Worm (Caenorhabditis elegans) whole organism, young adult: ENCODE results near the gene C54D1.7.

ENCODE experiments used
- C17E4.6 ChIP-seq: fragments of 200-800 bp; sonication (Bioruptor generic); IDR thresholded peaks from 2 replicates; pipeline ENCODE4 v1.3.6; 2022; ENCODE audit warnings: missing genetic modification reagents, missing genetic modification characterization, missing compliant biosample characterization
- F23B12.7 ChIP-seq: sonication (generic microtip); optimal IDR thresholded peaks from 2 replicates; lab custom pipeline; 2017; ENCODE audit warnings: missing genetic modification characterization, mild to moderate bottlenecking, missing compliant biosample characterization, antibody characterized with exemption, moderate library complexity; ENCODE audit not compliant: insufficient read depth
- F57A8.1 ChIP-seq: fragments of 200-800 bp; sonication (Bioruptor generic); optimal IDR thresholded peaks from 2 replicates; lab custom pipeline; 2018; ENCODE audit warnings: mild to moderate bottlenecking, missing genetic modification characterization, moderate library complexity, missing compliant biosample characterization
- F57C9.4 ChIP-seq: sonication (generic microtip); optimal IDR thresholded peaks from 2 replicates; lab custom pipeline; 2017; ENCODE audit warnings: mild to moderate bottlenecking, missing genetic modification characterization, missing compliant biosample characterization
- T07F8.4 ChIP-seq: sonication (generic microtip); optimal IDR thresholded peaks from 2 replicates; lab custom pipeline; 2016; ENCODE audit warnings: mild to moderate bottlenecking, missing genetic modification characterization, moderate library complexity, missing compliant biosample characterization
- Y53F4B.3 ChIP-seq: fragments of 200-800 bp; sonication (Bioruptor generic); IDR thresholded peaks from 2 replicates; pipeline ENCODE4 v1.3.6; 2022; ENCODE audit warnings: missing genetic modification reagents, missing genetic modification characterization, missing compliant biosample characterization
- Y53G8AR.9 ChIP-seq: fragments of 200-800 bp; sonication (Bioruptor generic); conservative IDR thresholded peaks from 2 replicates; pipeline ENCODE4 v1.3.6; 2022; ENCODE audit warnings: missing genetic modification reagents, missing genetic modification characterization, missing compliant biosample characterization
- Y67H2A.10 ChIP-seq: fragments of 200-800 bp; sonication (Bioruptor generic); conservative IDR thresholded peaks from 2 replicates; pipeline ENCODE4 v1.3.6; 2022; ENCODE audit warnings: missing genetic modification reagents, missing genetic modification characterization, missing compliant biosample characterization
- Y95B8A.8 ChIP-seq: fragments of 200-800 bp; sonication (Bioruptor generic); IDR thresholded peaks from 2 replicates; pipeline ENCODE4 v1.3.6; 2022; ENCODE audit warnings: missing genetic modification reagents, missing genetic modification characterization, missing compliant biosample characterization
- akir-1 ChIP-seq: fragments of 200-800 bp; sonication (Bioruptor generic); optimal IDR thresholded peaks from 2 replicates; lab custom pipeline; 2018; ENCODE audit warnings: mild to moderate bottlenecking, missing genetic modification characterization, moderate library complexity, missing compliant biosample characterization
- athp-1 ChIP-seq: sonication (generic microtip); optimal IDR thresholded peaks from 2 replicates; lab custom pipeline; 2017; ENCODE audit warnings: mild to moderate bottlenecking, missing genetic modification characterization, missing compliant biosample characterization
- attf-3 ChIP-seq: fragments of 200-800 bp; sonication (Bioruptor generic); conservative IDR thresholded peaks from 2 replicates; pipeline ENCODE4 v1.3.6; 2022; ENCODE audit warnings: missing genetic modification reagents, missing genetic modification characterization, missing compliant biosample characterization
- bed-2 ChIP-seq: fragments of 200-800 bp; sonication (Bioruptor generic); IDR thresholded peaks from 2 replicates; pipeline ENCODE4 v1.3.6; 2022; ENCODE audit warnings: missing genetic modification reagents, missing genetic modification characterization, missing compliant biosample characterization
- ceh-58 ChIP-seq: fragments of 200-800 bp; sonication (Bioruptor generic); IDR thresholded peaks from 2 replicates; pipeline ENCODE4 v1.3.6; 2022; ENCODE audit warnings: missing genetic modification characterization, missing compliant biosample characterization
- ceh-79 ChIP-seq: sonication (generic microtip); optimal IDR thresholded peaks from 2 replicates; lab custom pipeline; 2017; ENCODE audit warnings: mild to moderate bottlenecking, missing genetic modification characterization, missing compliant biosample characterization
- chd-7 ChIP-seq: sonication (generic microtip); optimal IDR thresholded peaks from 2 replicates; lab custom pipeline; 2016; ENCODE audit warnings: mild to moderate bottlenecking, missing genetic modification characterization, moderate library complexity, missing compliant biosample characterization
- dox-1 ChIP-seq: fragments of 200-800 bp; sonication (Bioruptor generic); IDR thresholded peaks from 2 replicates; pipeline ENCODE4 v1.3.6; 2022; ENCODE audit warnings: missing genetic modification reagents, missing genetic modification characterization, missing compliant biosample characterization
- dpl-1 ChIP-seq: fragments of 150-350 bp; optimal IDR thresholded peaks from 2 replicates; lab custom pipeline; 2014; ENCODE audit warnings: missing biosample characterization, missing genetic modification reagents, missing genetic modification characterization
- egl-18 ChIP-seq: fragments of 200-800 bp; sonication (Bioruptor generic); IDR thresholded peaks from 2 replicates; pipeline ENCODE4 v1.3.6; 2022; ENCODE audit warnings: missing genetic modification reagents, missing genetic modification characterization, missing compliant biosample characterization
- hrde-1 ChIP-seq: sonication (generic microtip); optimal IDR thresholded peaks from 2 replicates; lab custom pipeline; 2016; ENCODE audit warnings: missing genetic modification characterization, mild to moderate bottlenecking, missing compliant biosample characterization, moderate library complexity, missing genotype, missing genetic modification reagents, borderline replicate concordance
- hsf-1 ChIP-seq: fragments of 200-800 bp; sonication (Bioruptor generic); IDR thresholded peaks from 2 replicates; pipeline ENCODE4 v1.3.6; 2022; ENCODE audit warnings: missing genetic modification reagents, missing genetic modification characterization, missing compliant biosample characterization
- lin-26 ChIP-seq: fragments of 200-800 bp; sonication (Bioruptor generic); IDR thresholded peaks from 2 replicates; pipeline ENCODE4 v1.3.6; 2022; ENCODE audit warnings: missing genetic modification reagents, missing genetic modification characterization, missing compliant biosample characterization
- madf-10 ChIP-seq: sonication (generic microtip); optimal IDR thresholded peaks from 2 replicates; lab custom pipeline; 2016; ENCODE audit warnings: mild to moderate bottlenecking, missing genetic modification characterization, missing compliant biosample characterization
- madf-3 ChIP-seq: fragments of 200-800 bp; sonication (Bioruptor generic); IDR thresholded peaks from 2 replicates; pipeline ENCODE4 v1.3.6; 2022; ENCODE audit warnings: missing genetic modification reagents, missing genetic modification characterization, missing compliant biosample characterization
- madf-6 ChIP-seq: fragments of 200-800 bp; sonication (Bioruptor generic); IDR thresholded peaks from 2 replicates; pipeline ENCODE4 v1.3.6; 2022; ENCODE audit warnings: missing genetic modification reagents, missing genetic modification characterization, missing compliant biosample characterization
- madf-8 ChIP-seq: fragments of 200-800 bp; sonication (Bioruptor generic); conservative IDR thresholded peaks from 2 replicates; pipeline ENCODE4 v1.3.6; 2022; ENCODE audit warnings: missing genetic modification reagents, missing genetic modification characterization, missing compliant biosample characterization
- mxl-1 ChIP-seq: sonication (generic microtip); optimal IDR thresholded peaks from 2 replicates; lab custom pipeline; 2016; ENCODE audit warnings: missing genetic modification characterization, missing compliant biosample characterization
- nhr-120 ChIP-seq: fragments of 200-800 bp; sonication (Bioruptor generic); IDR thresholded peaks from 2 replicates; pipeline ENCODE4 v1.3.6; 2022; ENCODE audit warnings: missing genetic modification characterization, missing compliant biosample characterization
- nhr-80 ChIP-seq: sonication (generic microtip); optimal IDR thresholded peaks from 2 replicates; lab custom pipeline; 2016; ENCODE audit warnings: missing genetic modification characterization, missing compliant biosample characterization
- pha-4 ChIP-seq: fragments of 150-350 bp; sonication (generic microtip); optimal IDR thresholded peaks from 2 replicates; lab custom pipeline; 2014; ENCODE audit warnings: missing biosample characterization, missing genetic modification reagents, missing genetic modification characterization
- rec-8 ChIP-seq, 2 experiments: sonication (generic microtip); optimal IDR thresholded peaks; 2 replicates each; lab custom pipeline; 2016; ENCODE audit warnings: mild to moderate bottlenecking in 2 of 2, missing genetic modification characterization in 2 of 2, missing genetic modification reagents in 2 of 2, missing genotype in 2 of 2, missing biosample characterization in 1 of 2, missing compliant biosample characterization in 1 of 2, moderate library complexity in 1 of 2
- snpc-1.1 ChIP-seq: sonication (generic microtip); optimal IDR thresholded peaks from 2 replicates; lab custom pipeline; 2017; ENCODE audit warnings: missing genetic modification characterization, mild to moderate bottlenecking, missing compliant biosample characterization, antibody characterized with exemption, moderate library complexity, missing genotype, missing genetic modification reagents; ENCODE audit not compliant: insufficient read depth
- snpc-1.3 ChIP-seq: sonication (generic microtip); optimal IDR thresholded peaks from 2 replicates; lab custom pipeline; 2017; ENCODE audit warnings: missing genetic modification characterization, mild to moderate bottlenecking, missing compliant biosample characterization, antibody characterized with exemption, moderate library complexity, missing genotype, missing genetic modification reagents; ENCODE audit not compliant: insufficient read depth
- tbp1 ChIP-seq: fragments of 200-800 bp; sonication (Bioruptor generic); optimal IDR thresholded peaks from 2 replicates; lab custom pipeline; 2018; ENCODE audit warnings: mild to moderate bottlenecking, missing genetic modification characterization, missing compliant biosample characterization
- unc-62 ChIP-seq: fragments of 150-350 bp; optimal IDR thresholded peaks from 2 replicates; lab custom pipeline; 2014; ENCODE audit warnings: missing biosample characterization, missing genetic modification reagents, missing genetic modification characterization
- zim-3 ChIP-seq: sonication (generic microtip); optimal IDR thresholded peaks from 2 replicates; lab custom pipeline; 2017; ENCODE audit warnings: mild to moderate bottlenecking, missing genetic modification characterization, moderate library complexity, missing compliant biosample characterization
- ztf-6 ChIP-seq: fragments of 200-800 bp; sonication (Bioruptor generic); IDR thresholded peaks from 2 replicates; pipeline ENCODE4 v1.3.6; 2022; ENCODE audit warnings: missing genetic modification reagents, missing genetic modification characterization, missing compliant biosample characterization

The C54D1.7 gene

ce11 chrX:7125178-7125577 is 30.7 kb downstream of the C54D1.7 start:
- no peak for TF ChIP-seq madf-8 (GFP tag; lab: Robert Waterston, UW)
- no peak for TF ChIP-seq ceh-58
- peak; percentile 12 for TF ChIP-seq nhr-80 (tag; lab: Kevin White, UChicago)

- peak; percentile 5 for TF ChIP-seq nhr-80 (tag; lab: Kevin White, UChicago)
- no peak for TF ChIP-seq pha-4 (tag; lab: Kevin White, UChicago)
Measured at ce11 chrX:7124044-7124443, 31.8 kb downstream of the C54D1.7 start.

- TF ChIP-seq Y95B8A.8 (GFP tag; lab: Robert Waterston, UW) (no peak), snpc-1.1 (tag; lab: Kevin White, UChicago) (no peak), rec-8 (tag; optimal IDR thresholded peaks at IDR 0.05; lab: Kevin White, UChicago) (no peak), hsf-1 (GFP tag; lab: Robert Waterston, UW) (no peak), attf-3 (no peak), tbp1 (GFP tag; lab: Kevin White, UChicago) (no peak), hrde-1 (tag; lab: Kevin White, UChicago) (no peak), egl-18 (GFP tag; lab: Robert Waterston, UW) (no peak), madf-6 (GFP tag; lab: Robert Waterston, UW) (no peak), ceh-79 (no peak), lin-26 (GFP tag; lab: Robert Waterston, UW) (no peak), dox-1 (no peak), F57C9.4 (tag; lab: Kevin White, UChicago) (no peak), madf-10 (tag; lab: Kevin White, UChicago) (no peak), madf-3 (GFP tag; lab: Robert Waterston, UW) (no peak), F57A8.1 (GFP tag; lab: Kevin White, UChicago) (no peak), ztf-6 (GFP tag; lab: Robert Waterston, UW) (no peak), snpc-1.3 (tag; lab: Kevin White, UChicago) (no peak), F23B12.7 (tag; lab: Kevin White, UChicago) (no peak)
Measured at ce11 chrX:7122655-7123054, 33.2 kb downstream of the C54D1.7 start.

ce11 chrX:7116896-7117295 is 38.9 kb downstream of the C54D1.7 start, which contains the start of gene hen-1:
hen-1 (minus strand) TSS chrX:7116996.
- TF ChIP-seq Y53G8AR.9 (GFP tag; lab: Robert Waterston, UW) (no peak), nhr-120 (no peak), Y53F4B.3 (no peak), unc-62 (no peak), C17E4.6 (GFP tag; lab: Robert Waterston, UW) (no peak)
- TF ChIP-seq, all 124 proteins: peak for 0

- TF ChIP-seq Y67H2A.10 (GFP tag; lab: Robert Waterston, UW) (no peak), zim-3 (no peak), mxl-1 (tag; lab: Kevin White, UChicago) (no peak), bed-2 (GFP tag; lab: Robert Waterston, UW) (no peak), dpl-1 (GFP tag; lab: Kevin White, UChicago) (no peak), Y95B8A.8 (GFP tag; lab: Robert Waterston, UW) (no peak), athp-1 (tag; lab: Kevin White, UChicago) (no peak), F23B12.7 (tag; lab: Kevin White, UChicago) (no peak), chd-7 (tag; lab: Kevin White, UChicago) (no peak), T07F8.4 (no peak), akir-1 (GFP tag; lab: Kevin White, UChicago) (no peak)
Measured at ce11 chrX:7112589-7112988, 43.2 kb downstream of the C54D1.7 start, which contains the start of gene C36B7.1. C36B7.1 (plus strand) TSS chrX:7112889.
